Fruit fly (Drosophila melanogaster) whole organism, embryonic: Measurements from ENCODE around the gene HIP-R.
A peak's percentile ranks its signal among the peaks of the same experiment; 100 is the strongest.

ENCODE experiments used
- Abd-B ChIP-seq: fragments of 200-800 bp; sonication (Bioruptor generic); optimal IDR thresholded peaks from 2 replicates; lab custom pipeline; 2018; ENCODE audit warnings: missing biosample characterization, mild to moderate bottlenecking, missing genetic modification characterization, moderate library complexity
- Ada2b ChIP-seq: fragments of 200-800 bp; sonication (Bioruptor generic); IDR thresholded peaks from 2 replicates; pipeline ENCODE4 v1.3.6; 2022; ENCODE audit warnings: missing biosample characterization, missing genetic modification characterization
- Aef1 ChIP-seq: fragments of 200-800 bp; sonication (Bioruptor generic); IDR thresholded peaks from 3 replicates; pipeline ENCODE4 v1.3.6; 2022; ENCODE audit warnings: missing biosample characterization, missing genetic modification characterization
- Awh ChIP-seq: fragments of 200-800 bp; sonication (Bioruptor generic); IDR thresholded peaks from 2 replicates; pipeline ENCODE4, ENCODE4 v1.3.6; 2022; ENCODE audit warnings: missing biosample characterization, missing genetic modification characterization
- CG1024 ChIP-seq: fragments of 200-800 bp; sonication (Bioruptor generic); IDR thresholded peaks from 2 replicates; pipeline ENCODE4 v1.3.6; 2022; ENCODE audit warnings: missing biosample characterization, missing genetic modification characterization
- CG10565 ChIP-seq: fragments of 200-800 bp; sonication (Bioruptor generic); optimal IDR thresholded peaks from 3 replicates; lab custom pipeline; 2016; ENCODE audit warnings: missing biosample characterization, mild to moderate bottlenecking, missing genetic modification characterization
- CG11696 ChIP-seq: fragments of 200-800 bp; sonication (Bioruptor generic); IDR thresholded peaks from 2 replicates; pipeline ENCODE4 v1.3.6; 2022; ENCODE audit warnings: missing biosample characterization, missing genetic modification characterization
- CG12155 ChIP-seq: fragments of 200-800 bp; sonication (Bioruptor generic); optimal IDR thresholded peaks from 3 replicates; lab custom pipeline; 2016; ENCODE audit warnings: missing biosample characterization, missing genetic modification characterization
- CG13123 ChIP-seq: fragments of 200-800 bp; sonication (Bioruptor generic); optimal IDR thresholded peaks from 2 replicates; lab custom pipeline; 2016; ENCODE audit warnings: missing biosample characterization, missing genetic modification characterization
- CG13894 ChIP-seq: fragments of 200-800 bp; sonication (Bioruptor generic); optimal IDR thresholded peaks from 3 replicates; lab custom pipeline; 2018; ENCODE audit warnings: missing biosample characterization, mild to moderate bottlenecking, missing genetic modification characterization, moderate library complexity
- CG14014 ChIP-seq: fragments of 200-800 bp; sonication (Bioruptor generic); IDR thresholded peaks from 2 replicates; pipeline ENCODE4 v1.3.6; 2022; ENCODE audit warnings: missing biosample characterization, missing genetic modification characterization
- CG15514 ChIP-seq: fragments of 200-800 bp; sonication (Bioruptor generic); optimal IDR thresholded peaks from 3 replicates; lab custom pipeline; 2017; ENCODE audit warnings: missing biosample characterization, missing genetic modification characterization, mild to moderate bottlenecking, moderate library complexity, missing genetic modification reagents
- CG1603 ChIP-seq: fragments of 200-800 bp; sonication (Bioruptor generic); optimal IDR thresholded peaks from 2 replicates; lab custom pipeline; 2019; ENCODE audit warnings: missing biosample characterization, mild to moderate bottlenecking, missing genetic modification characterization, moderate library complexity
- CG18599 ChIP-seq: fragments of 200-800 bp; sonication (Bioruptor generic); optimal IDR thresholded peaks from 3 replicates; lab custom pipeline; 2017; ENCODE audit warnings: missing biosample characterization, missing genetic modification characterization, mild to moderate bottlenecking, moderate library complexity, missing genetic modification reagents
- CG2120 ChIP-seq: fragments of 200-800 bp; sonication (Bioruptor generic); optimal IDR thresholded peaks from 3 replicates; lab custom pipeline; 2016; ENCODE audit warnings: missing biosample characterization, missing genetic modification characterization
- CG2202 ChIP-seq: fragments of 200-800 bp; sonication (Bioruptor generic); optimal IDR thresholded peaks from 2 replicates; lab custom pipeline; 2018; ENCODE audit warnings: missing biosample characterization, mild to moderate bottlenecking, missing genetic modification characterization
- CG2712 ChIP-seq: fragments of 200-800 bp; optimal IDR thresholded peaks from 3 replicates; lab custom pipeline; 2019; ENCODE audit warnings: missing biosample characterization, mild to moderate bottlenecking, missing genetic modification characterization, moderate library complexity
- CG4820 ChIP-seq: fragments of 200-800 bp; sonication (Bioruptor generic); optimal IDR thresholded peaks from 3 replicates; lab custom pipeline; 2016; ENCODE audit warnings: missing biosample characterization, missing genetic modification characterization
- CG7556 ChIP-seq: fragments of 200-800 bp; sonication (Bioruptor generic); optimal IDR thresholded peaks from 2 replicates; lab custom pipeline; 2017; ENCODE audit warnings: missing biosample characterization, mild to moderate bottlenecking, missing genetic modification characterization
- CG8359 ChIP-seq: fragments of 200-800 bp; sonication (Bioruptor generic); optimal IDR thresholded peaks from 2 replicates; lab custom pipeline; 2017; ENCODE audit warnings: missing biosample characterization, mild to moderate bottlenecking, missing genetic modification characterization, borderline replicate concordance
- CG9215 ChIP-seq: fragments of 200-800 bp; sonication (Bioruptor generic); IDR thresholded peaks from 2 replicates; pipeline ENCODE4 v1.3.6; 2022; ENCODE audit warnings: missing biosample characterization, missing genetic modification characterization
- E2f1 ChIP-seq: fragments of 200-800 bp; sonication (Bioruptor generic); IDR thresholded peaks from 2 replicates; pipeline ENCODE4 v1.3.6; 2022; ENCODE audit warnings: missing biosample characterization, missing genetic modification characterization
- Ets97D ChIP-seq: fragments of 200-800 bp; sonication (Bioruptor generic); optimal IDR thresholded peaks from 3 replicates; lab custom pipeline; 2016; ENCODE audit warnings: missing biosample characterization, missing genetic modification characterization
- HLH4C ChIP-seq: fragments of 200-800 bp; sonication (Bioruptor generic); IDR thresholded peaks from 3 replicates; pipeline ENCODE4 v1.3.6; 2022; ENCODE audit warnings: missing biosample characterization, missing genetic modification characterization; ENCODE audit not compliant: partially characterized antibody
- HLHmδ ChIP-seq: fragments of 200-800 bp; sonication (Bioruptor generic); optimal IDR thresholded peaks from 2 replicates; lab custom pipeline; 2018; ENCODE audit warnings: missing biosample characterization, mild to moderate bottlenecking, missing genetic modification characterization, moderate library complexity
- Hr78 ChIP-seq, 2 experiments: fragments of 200-800 bp in 1 of 2; fragments of >200 bp in 1 of 2; sonication (Bioruptor generic) in 1 of 2; optimal IDR thresholded peaks; 2 replicates each; lab custom pipeline; 2017 to 2019; ENCODE audit warnings: missing biosample characterization in 2 of 2, missing genetic modification characterization in 2 of 2, mild to moderate bottlenecking in 1 of 2, moderate library complexity in 1 of 2
- Jarid2 ChIP-seq: fragments of 200-800 bp; sonication (Bioruptor generic); optimal IDR thresholded peaks from 3 replicates; lab custom pipeline; 2017; ENCODE audit warnings: mild to moderate bottlenecking, missing biosample characterization, missing genetic modification reagents, missing genetic modification characterization
- Lim3 ChIP-seq: fragments of 200-800 bp; sonication (Bioruptor generic); IDR thresholded peaks from 2 replicates; pipeline ENCODE4 v1.3.6; 2022; ENCODE audit warnings: missing biosample characterization, missing genetic modification characterization
- Mad ChIP-seq: fragments of 200-800 bp; sonication (Bioruptor generic); optimal IDR thresholded peaks from 2 replicates; lab custom pipeline; 2016; ENCODE audit warnings: missing biosample characterization, missing genetic modification characterization
- Nf-YB ChIP-seq: fragments of 200-800 bp; sonication (Bioruptor generic); optimal IDR thresholded peaks from 3 replicates; lab custom pipeline; 2019; ENCODE audit warnings: missing biosample characterization, mild to moderate bottlenecking, missing genetic modification characterization, moderate library complexity
- Xrp1 ChIP-seq: fragments of 200-800 bp; sonication (Bioruptor generic); IDR thresholded peaks from 2 replicates; pipeline ENCODE4 v1.3.6; 2022; ENCODE audit warnings: missing biosample characterization, missing genetic modification characterization
- chm ChIP-seq: fragments of 200-800 bp; sonication (Bioruptor generic); IDR thresholded peaks from 2 replicates; pipeline ENCODE4 v1.3.6; 2022; ENCODE audit warnings: missing biosample characterization, missing genetic modification characterization
- corto ChIP-seq: fragments of 200-800 bp; sonication (Bioruptor generic); optimal IDR thresholded peaks from 2 replicates; lab custom pipeline; 2016; ENCODE audit warnings: missing biosample characterization, mild to moderate bottlenecking, missing genetic modification characterization, moderate library complexity
- croc ChIP-seq: fragments of 200-800 bp; sonication (Bioruptor generic); conservative IDR thresholded peaks from 3 replicates; pipeline ENCODE4 v1.3.6; 2022; ENCODE audit warnings: missing biosample characterization, missing genetic modification characterization
- danr ChIP-seq: fragments of 200-800 bp; sonication (Bioruptor generic); IDR thresholded peaks from 2 replicates; pipeline ENCODE4 v1.3.6; 2022; ENCODE audit warnings: missing biosample characterization, missing genetic modification characterization
- dm ChIP-seq: fragments of 200-800 bp; sonication (Bioruptor generic); optimal IDR thresholded peaks from 3 replicates; lab custom pipeline; 2016; ENCODE audit warnings: missing biosample characterization, missing genetic modification characterization
- dmrt11E ChIP-seq: fragments of 200-800 bp; sonication (Bioruptor generic); optimal IDR thresholded peaks from 3 replicates; lab custom pipeline; 2018; ENCODE audit warnings: missing biosample characterization, mild to moderate bottlenecking, missing genetic modification characterization, moderate library complexity
- en ChIP-seq: fragments of 200-800 bp; sonication (Bioruptor generic); optimal IDR thresholded peaks from 2 replicates; lab custom pipeline; 2016; ENCODE audit warnings: missing biosample characterization, missing genetic modification characterization
- ftz-f1 ChIP-seq: fragments of 200-800 bp; sonication (Bioruptor generic); optimal IDR thresholded peaks from 2 replicates; lab custom pipeline; 2016; ENCODE audit warnings: missing biosample characterization, missing genetic modification characterization
- gcm ChIP-seq: fragments of 200-800 bp; sonication (Bioruptor generic); optimal IDR thresholded peaks from 2 replicates; lab custom pipeline; 2019; ENCODE audit warnings: missing biosample characterization, mild to moderate bottlenecking, missing genetic modification characterization, moderate library complexity
- gem ChIP-seq: fragments of 200-800 bp; sonication (Bioruptor generic); optimal IDR thresholded peaks from 2 replicates; lab custom pipeline; 2019; ENCODE audit warnings: missing biosample characterization, mild to moderate bottlenecking, missing genetic modification characterization, moderate library complexity
- h ChIP-seq: fragments of >200 bp; optimal IDR thresholded peaks from 2 replicates; lab custom pipeline; 2017
- hbn ChIP-seq: fragments of 200-800 bp; sonication (Bioruptor generic); IDR thresholded peaks from 2 replicates; pipeline ENCODE4 v1.3.6; 2022; ENCODE audit warnings: missing biosample characterization, missing genetic modification characterization; ENCODE audit not compliant: partially characterized antibody
- kay ChIP-seq: fragments of 200-800 bp; sonication (Bioruptor generic); optimal IDR thresholded peaks from 2 replicates; lab custom pipeline; 2016; ENCODE audit warnings: missing biosample characterization, missing genetic modification characterization
- pb ChIP-seq: fragments of 200-800 bp; sonication (Bioruptor generic); optimal IDR thresholded peaks from 3 replicates; lab custom pipeline; 2016; ENCODE audit warnings: missing biosample characterization, missing genetic modification characterization
- pnt ChIP-seq: fragments of 200-800 bp; sonication (Bioruptor generic); optimal IDR thresholded peaks from 3 replicates; lab custom pipeline; 2016; ENCODE audit warnings: missing biosample characterization, missing genetic modification characterization
- slbo ChIP-seq: fragments of 200-800 bp; sonication (Bioruptor generic); IDR thresholded peaks from 2 replicates; pipeline ENCODE4 v1.3.6; 2022; ENCODE audit warnings: missing biosample characterization, missing genetic modification characterization
- twi ChIP-seq: fragments of 200-800 bp; optimal IDR thresholded peaks from 2 replicates; lab custom pipeline; 2019; ENCODE audit warnings: missing biosample characterization, mild to moderate bottlenecking, missing genetic modification characterization, moderate library complexity
- unc-4 ChIP-seq: fragments of 200-800 bp; sonication (Bioruptor generic); IDR thresholded peaks from 2 replicates; pipeline ENCODE4 v1.3.6; 2022; ENCODE audit warnings: missing biosample characterization, missing genetic modification characterization; ENCODE audit not compliant: partially characterized antibody
- wor ChIP-seq: fragments of 200-800 bp; sonication (Bioruptor generic); IDR thresholded peaks from 2 replicates; pipeline ENCODE4 v1.3.6; 2022; ENCODE audit warnings: missing biosample characterization, missing genetic modification characterization
- z ChIP-seq: fragments of 200-800 bp; sonication (Bioruptor generic); IDR thresholded peaks from 3 replicates; pipeline ENCODE4 v1.3.6; 2022; ENCODE audit warnings: missing biosample characterization, missing genetic modification characterization

Gene HIP-R

dm6 chrX:3780884-3781283, 8.9 kb upstream of the HIP-R start:
- TF ChIP-seq wor (no peak), CG1024 (no peak), h (lab: Kevin White, UChicago) (no peak), z (GFP tag; lab: Robert Waterston, UW) (no peak), CG1603 (tag; lab: Kevin White, UChicago) (peak; percentile 61), CG13123 (no peak), Ada2b (GFP tag; lab: Robert Waterston, UW) (no peak), HLHmδ (GFP tag; lab: Kevin White, UChicago) (peak; percentile 63), CG7556 (no peak), CG8359 (GFP tag; lab: Kevin White, UChicago) (no peak), CG11696 (GFP tag; lab: Robert Waterston, UW) (no peak), CG2202 (tag; lab: Kevin White, UChicago) (peak; percentile 18), CG9215 (GFP tag; lab: Robert Waterston, UW) (no peak), CG2120 (GFP tag; lab: Kevin White, UChicago) (peak; percentile 41), CG13894 (tag; lab: Kevin White, UChicago) (peak; percentile 16), Mad (GFP tag; lab: Kevin White, UChicago) (peak; percentile 0), en (no peak), Hr78 (GFP tag; optimal IDR thresholded peaks at IDR 0.05; lab: Kevin White, UChicago) (no peak), CG14014 (no peak), Ets97D (GFP tag; lab: Kevin White, UChicago) (peak; percentile 60), Aef1 (GFP tag; lab: Robert Waterston, UW) (no peak), Lim3 (GFP tag; lab: Robert Waterston, UW) (no peak), CG15514 (peak; percentile 64), Awh (GFP tag; lab: Robert Waterston, UW) (no peak), twi (tag; lab: Kevin White, UChicago) (peak; percentile 14), ftz-f1 (GFP tag; lab: Kevin White, UChicago) (peak; percentile 29), gcm (no peak), croc (no peak), kay (GFP tag; lab: Kevin White, UChicago) (no peak), Nf-YB (GFP tag; lab: Kevin White, UChicago) (no peak), pnt (GFP tag; lab: Kevin White, UChicago) (no peak), Xrp1 (GFP tag; lab: Robert Waterston, UW) (no peak; the same call in 1 of the 2 replicates), dm (GFP tag; lab: Kevin White, UChicago) (peak; percentile 45), CG12155 (GFP tag; lab: Kevin White, UChicago) (peak; percentile 52), CG18599 (peak; percentile 33), HLH4C (GFP tag; lab: Robert Waterston, UW) (peak; percentile 38; the same call in 1 of the 3 replicates), chm (GFP tag; lab: Robert Waterston, UW) (peak; percentile 45; the same call in 1 of the 2 replicates), danr (GFP tag; lab: Robert Waterston, UW) (no peak), CG2712 (tag; lab: Kevin White, UChicago) (peak; percentile 27), dmrt11E (tag; lab: Kevin White, UChicago) (no peak), CG4820 (GFP tag; lab: Kevin White, UChicago) (no peak), unc-4 (GFP tag; lab: Robert Waterston, UW) (peak; percentile 49; the same call in 1 of the 2 replicates), CG10565 (GFP tag; lab: Kevin White, UChicago) (no peak), pb (GFP tag; lab: Kevin White, UChicago) (no peak), Abd-B (no peak), corto (GFP tag; lab: Kevin White, UChicago) (no peak), hbn (GFP tag; lab: Robert Waterston, UW) (peak; percentile 39), Jarid2 (GFP tag; lab: Kevin White, UChicago) (no peak), gem (tag; lab: Kevin White, UChicago) (no peak), E2f1 (GFP tag; lab: Robert Waterston, UW) (no peak), slbo (GFP tag; lab: Robert Waterston, UW) (0 out of 2 replicates have a peak, but pooled peaks have one; percentile 33)
